Fruit fly (Drosophila melanogaster): ENCODE data around the gene Idh.
A peak's percentile ranks its signal among the peaks of the same experiment; 100 is the strongest.

Idh gene

DNA sequence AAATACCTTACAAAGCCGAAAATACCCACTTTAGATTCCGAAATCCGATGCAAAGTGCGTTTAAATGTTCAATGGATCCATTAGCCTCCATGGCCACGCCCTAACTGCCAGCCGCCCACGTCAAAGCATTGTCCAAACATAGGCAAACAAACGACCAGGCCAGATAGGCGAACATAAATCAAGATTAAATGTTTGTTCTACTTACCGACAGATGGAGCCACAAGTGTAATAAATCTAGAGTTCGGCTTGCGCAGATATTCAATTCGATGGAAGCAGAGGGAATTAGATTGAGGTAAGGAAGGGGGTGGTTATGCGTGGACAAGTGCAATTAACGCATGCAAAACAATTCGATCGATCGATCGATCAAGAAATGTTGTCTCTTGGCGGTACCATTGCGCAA, 36.9 kb downstream of the Idh start:
- peak; percentile 84 for TF ChIP-seq CTCF (GFP tag; optimal IDR thresholded peaks at IDR 0.05)
- peak; percentile 90 for TF ChIP-seq CG14965 (GFP tag; optimal IDR thresholded peaks at IDR 0.05; ENCODE audit: borderline replicate concordance)
- TF ChIP-seq CG4360 (GFP tag; IDR thresholded peaks at IDR 0.05), result no peak
- peak; percentile 38 for TF ChIP-seq sens (GFP tag)
- no peak for TF ChIP-seq dan (GFP tag; IDR thresholded peaks at IDR 0.05)
- TF ChIP-seq CG11695 (GFP tag; IDR thresholded peaks at IDR 0.05), result no peak

- TF ChIP-seq dpn (GFP tag; optimal IDR thresholded peaks at IDR 0.05) (no peak), dmrt99B (tag; optimal IDR thresholded peaks at IDR 0.05) (peak; percentile 2), Ada2b (GFP tag; IDR thresholded peaks at IDR 0.05) (0 out of 2 replicates have a peak, but pooled peaks have one; percentile 22), Hr51 (GFP tag; optimal IDR thresholded peaks at IDR 0.05) (peak in 1 of 2 experiments; percentile 1), CG6689 (GFP tag; IDR thresholded peaks at IDR 0.05) (0 out of 2 replicates have a peak, but pooled peaks have one; percentile 9), sens (GFP tag) (peak; percentile 1), CG31224 (GFP tag; IDR thresholded peaks at IDR 0.05) (no peak), Drgx (GFP tag; IDR thresholded peaks at IDR 0.05) (peak; percentile 62), CG32767 (GFP tag; IDR thresholded peaks at IDR 0.05) (no peak)
These were observed 40.4 kb downstream of the Idh start, which contains the start of gene CG13670 for dm6 chr3L:8320105-8320813. Gene CG13670, plus strand, starts transcription at chr3L:8320763.

dm6 chr3L:8318916-8319506, 41.7 kb downstream of the Idh start, which contains the start of gene CG43059:
Gene CG43059, minus strand, starts transcription at chr3L:8318966.
- TF ChIP-seq CG4707 (GFP tag; optimal IDR thresholded peaks at IDR 0.05) (no peak), Dfd (GFP tag; optimal IDR thresholded peaks at IDR 0.05) (no peak), sisA (GFP tag; IDR thresholded peaks at IDR 0.05) (no peak), ac (GFP tag; optimal IDR thresholded peaks at IDR 0.05) (no peak), gem (tag; optimal IDR thresholded peaks at IDR 0.05) (peak; percentile 22), bsh (GFP tag; optimal IDR thresholded peaks at IDR 0.05) (peak in 1 of 2 experiments; percentile 5), C15 (GFP tag; IDR thresholded peaks at IDR 0.05) (peak; percentile 22; the same call in 1 of the 3 replicates), Drgx (GFP tag; IDR thresholded peaks at IDR 0.05) (peak; percentile 92), Stat92E (GFP tag; optimal IDR thresholded peaks at IDR 0.05) (no peak), Rfx (GFP tag; IDR thresholded peaks at IDR 0.05) (no peak), Sox102F (GFP tag; optimal IDR thresholded peaks at IDR 0.05) (peak; percentile 34), Hr78 (GFP tag; optimal IDR thresholded peaks at IDR 0.05) (no peak), CG17359 (tag; optimal IDR thresholded peaks at IDR 0.05) (peak; percentile 1), CG2712 (tag; optimal IDR thresholded peaks at IDR 0.05) (peak; percentile 1), Xrp1 (GFP tag; IDR thresholded peaks at IDR 0.05) (peak; percentile 20; the same call in 1 of the 2 replicates), dmrt99B (tag; optimal IDR thresholded peaks at IDR 0.05) (peak; percentile 8), grn (GFP tag; optimal IDR thresholded peaks at IDR 0.05) (no peak), row (GFP tag; IDR thresholded peaks at IDR 0.05) (0 out of 3 replicates have a peak, but pooled peaks have one; percentile 9), ase (GFP tag; IDR thresholded peaks at IDR 0.05) (0 out of 3 replicates have a peak, but pooled peaks have one; percentile 19), CG18764 (GFP tag; optimal IDR thresholded peaks at IDR 0.05) (no peak), Hr51 (GFP tag; optimal IDR thresholded peaks at IDR 0.05) (peak in 1 of 2 experiments; percentile 28), phol (tag; optimal IDR thresholded peaks at IDR 0.05) (peak; percentile 21), Awh (GFP tag; IDR thresholded peaks at IDR 0.05) (0 out of 2 replicates have a peak, but pooled peaks have one; percentile 29), NFAT (GFP tag; IDR thresholded peaks at IDR 0.05) (no peak), prd (optimal IDR thresholded peaks at IDR 0.05) (no peak), prd (GFP tag; IDR thresholded peaks at IDR 0.05) (peak; percentile 29; the same call in 1 of the 3 replicates), Ets65A (GFP tag) (peak; percentile 38), Blimp-1 (GFP tag; optimal IDR thresholded peaks at IDR 0.05) (peak; percentile 32), CG4854 (GFP tag; optimal IDR thresholded peaks at IDR 0.05) (no peak), Med (GFP tag) (peak; percentile 53), Ada2b (GFP tag; IDR thresholded peaks at IDR 0.05) (0 out of 2 replicates have a peak, but pooled peaks have one; percentile 25), CG11504 (tag; optimal IDR thresholded peaks at IDR 0.05) (peak; percentile 35), E2f1 (GFP tag; IDR thresholded peaks at IDR 0.05) (0 out of 2 replicates have a peak, but pooled peaks have one; percentile 15), CG1603 (tag; optimal IDR thresholded peaks at IDR 0.05) (peak; percentile 28)

Data from whole organism, embryonic.